Worm (Caenorhabditis elegans) whole organism, L4 larva: Measurements from ENCODE around the gene wrt-4.

Experiments
- D1046.2 ChIP-seq: fragments of 200-800 bp; sonication (Bioruptor generic); IDR thresholded peaks from 2 replicates; pipeline ENCODE4 v1.3.6; 2022; ENCODE audit warnings: missing genetic modification characterization, missing compliant biosample characterization
- F26F4.8 ChIP-seq: fragments of 200-800 bp; sonication (Bioruptor generic); conservative IDR thresholded peaks from 2 replicates; pipeline ENCODE4 v1.3.6; 2022; ENCODE audit warnings: missing genetic modification characterization, missing compliant biosample characterization
- F49E8.2 ChIP-seq: sonication (generic microtip); optimal IDR thresholded peaks from 2 replicates; lab custom pipeline; 2016; ENCODE audit warnings: missing compliant biosample characterization, mild to moderate bottlenecking, missing genetic modification characterization, borderline replicate concordance
- R02D3.7 ChIP-seq: fragments of 150-350 bp; sonication (generic microtip); optimal IDR thresholded peaks from 3 replicates; lab custom pipeline; 2014; ENCODE audit warnings: missing biosample characterization, missing genetic modification characterization
- ZK337.2 ChIP-seq: fragments of 200-800 bp; sonication (Bioruptor generic); IDR thresholded peaks from 2 replicates; pipeline ENCODE4 v1.3.6; 2022; ENCODE audit warnings: missing genetic modification reagents, missing genetic modification characterization, missing compliant biosample characterization
- ZK546.5 ChIP-seq, 2 experiments: sonication (generic microtip); optimal IDR thresholded peaks; 2 replicates each; lab custom pipeline; 2017; ENCODE audit warnings: missing biosample characterization in 2 of 2, missing genetic modification characterization in 2 of 2
- attf-4 ChIP-seq: sonication (generic microtip); optimal IDR thresholded peaks from 3 replicates; lab custom pipeline; 2017; ENCODE audit warnings: missing biosample characterization, missing genetic modification characterization
- ceh-20 ChIP-seq: fragments of 200-800 bp; sonication (Bioruptor generic); IDR thresholded peaks from 2 replicates; pipeline ENCODE4 v1.3.6; 2022; ENCODE audit warnings: missing genetic modification reagents, missing genetic modification characterization, missing compliant biosample characterization
- ceh-62 ChIP-seq: sonication (generic microtip); optimal IDR thresholded peaks from 2 replicates; lab custom pipeline; 2017; ENCODE audit warnings: missing biosample characterization, missing genetic modification characterization
- cey-2 ChIP-seq: sonication (generic microtip); optimal IDR thresholded peaks from 3 replicates; lab custom pipeline; 2017; ENCODE audit warnings: missing genetic modification characterization, mild to moderate bottlenecking, missing compliant biosample characterization, antibody characterized with exemption, borderline replicate concordance; ENCODE audit not compliant: insufficient read depth
- ctbp-1 ChIP-seq: fragments of 200-800 bp; sonication (Bioruptor generic); IDR thresholded peaks from 2 replicates; pipeline ENCODE4 v1.3.6; 2022; ENCODE audit warnings: missing genetic modification reagents, missing genetic modification characterization, missing compliant biosample characterization
- daf-12 ChIP-seq: fragments of 150-350 bp; optimal IDR thresholded peaks from 2 replicates; lab custom pipeline; 2014; ENCODE audit warnings: missing biosample characterization, missing genetic modification reagents, missing genetic modification characterization
- dmd-6 ChIP-seq: fragments of 200-800 bp; sonication (Bioruptor generic); IDR thresholded peaks from 2 replicates; pipeline ENCODE4 v1.3.6; 2022; ENCODE audit warnings: missing genetic modification reagents, missing genetic modification characterization, missing compliant biosample characterization
- dmd-8 ChIP-seq: fragments of 200-800 bp; sonication (Bioruptor generic); IDR thresholded peaks from 2 replicates; pipeline ENCODE4 v1.3.6; 2022; ENCODE audit warnings: missing genetic modification characterization, missing compliant biosample characterization
- dpl-1 ChIP-seq: fragments of 150-350 bp; optimal IDR thresholded peaks from 2 replicates; lab custom pipeline; 2014; ENCODE audit warnings: missing biosample characterization, missing genetic modification reagents, missing genetic modification characterization
- duxl-1 ChIP-seq: sonication (generic microtip); optimal IDR thresholded peaks from 2 replicates; lab custom pipeline; 2016; ENCODE audit warnings: mild to moderate bottlenecking, missing genetic modification characterization, moderate library complexity, missing compliant biosample characterization; ENCODE audit not compliant: poor library complexity
- dve-1 ChIP-seq: sonication (generic microtip); optimal IDR thresholded peaks from 2 replicates; lab custom pipeline; 2017; ENCODE audit warnings: antibody characterized with exemption, mild to moderate bottlenecking, missing genetic modification characterization, missing compliant biosample characterization; ENCODE audit not compliant: insufficient read depth
- egl-27 ChIP-seq: sonication (generic microtip); optimal IDR thresholded peaks from 3 replicates; lab custom pipeline; 2017; ENCODE audit warnings: missing biosample characterization, missing genetic modification reagents, missing genetic modification characterization
- gei-8 ChIP-seq: fragments of 200-800 bp; sonication (Bioruptor generic); optimal IDR thresholded peaks from 2 replicates; lab custom pipeline; 2018; ENCODE audit warnings: mild to moderate bottlenecking, missing genetic modification characterization, missing compliant biosample characterization
- hif-1 ChIP-seq, 2 experiments: sonication (generic microtip); optimal IDR thresholded peaks; 2 replicates each; lab custom pipeline; 2016 to 2017; ENCODE audit warnings: missing compliant biosample characterization in 2 of 2, missing genetic modification characterization in 2 of 2, missing genetic modification reagents in 2 of 2, missing genotype in 2 of 2, mild to moderate bottlenecking in 1 of 2
- hmg-1.1 ChIP-seq: fragments of 200-800 bp; sonication (Bioruptor generic); IDR thresholded peaks from 2 replicates; pipeline ENCODE4 v1.3.6; 2022; ENCODE audit warnings: missing genetic modification reagents, missing genetic modification characterization, missing compliant biosample characterization
- jun-1 ChIP-seq: fragments of 150-350 bp; optimal IDR thresholded peaks from 2 replicates; lab custom pipeline; 2014; ENCODE audit warnings: missing biosample characterization, missing genetic modification reagents, missing genetic modification characterization
- lim-7 ChIP-seq: fragments of 200-800 bp; sonication (Bioruptor generic); IDR thresholded peaks from 2 replicates; pipeline ENCODE4 v1.3.6; 2022; ENCODE audit warnings: missing genetic modification characterization, missing compliant biosample characterization
- lin-29 ChIP-seq: fragments of 200-800 bp; sonication (Bioruptor generic); IDR thresholded peaks from 2 replicates; pipeline ENCODE4 v1.3.6; 2022; ENCODE audit warnings: missing genetic modification reagents, missing genetic modification characterization, missing compliant biosample characterization
- lin-38 ChIP-seq: fragments of 200-800 bp; sonication (Bioruptor generic); IDR thresholded peaks from 2 replicates; pipeline ENCODE4 v1.3.6; 2022; ENCODE audit warnings: missing genetic modification reagents, missing genetic modification characterization, missing compliant biosample characterization
- lin-39 ChIP-seq: fragments of 150-350 bp; optimal IDR thresholded peaks from 2 replicates; lab custom pipeline; 2014; ENCODE audit warnings: missing biosample characterization, missing genetic modification reagents, missing genetic modification characterization
- lsy-2 ChIP-seq, 2 experiments: fragments of 150-350 bp in 1 of 2; sonication (generic microtip) in 1 of 2; optimal IDR thresholded peaks; 2 replicates each; lab custom pipeline; 2014 to 2017; ENCODE audit warnings: missing biosample characterization in 2 of 2, missing genetic modification characterization in 2 of 2
- madf-5 ChIP-seq, 2 experiments: fragments of 200-800 bp; sonication (Bioruptor generic); IDR thresholded peaks; 2 replicates each; pipeline ENCODE4 v1.3.6; 2022; ENCODE audit warnings: missing compliant biosample characterization in 2 of 2, missing genetic modification characterization in 2 of 2
- mes-2 ChIP-seq: sonication (generic microtip); optimal IDR thresholded peaks from 2 replicates; lab custom pipeline; 2016; ENCODE audit warnings: missing genotype, mild to moderate bottlenecking, missing genetic modification characterization, missing compliant biosample characterization; ENCODE audit not compliant: poor library complexity, severe bottlenecking
- mxl-3 ChIP-seq: fragments of 200-800 bp; sonication (Bioruptor generic); optimal IDR thresholded peaks from 2 replicates; lab custom pipeline; 2018; ENCODE audit warnings: mild to moderate bottlenecking, missing genetic modification characterization, missing compliant biosample characterization
- nhr-102 ChIP-seq: sonication (generic microtip); optimal IDR thresholded peaks from 2 replicates; lab custom pipeline; 2016; ENCODE audit warnings: mild to moderate bottlenecking, missing genetic modification characterization, moderate library complexity, missing compliant biosample characterization
- nhr-11 ChIP-seq: fragments of 150-350 bp; optimal IDR thresholded peaks from 2 replicates; lab custom pipeline; 2014; ENCODE audit warnings: missing biosample characterization, missing genetic modification characterization
- nhr-237 ChIP-seq: sonication (generic microtip); optimal IDR thresholded peaks from 2 replicates; lab custom pipeline; 2017; ENCODE audit warnings: missing biosample characterization, missing genetic modification characterization
- nhr-28 ChIP-seq: fragments of 150-350 bp; optimal IDR thresholded peaks from 2 replicates; lab custom pipeline; 2014; ENCODE audit warnings: missing biosample characterization, missing genetic modification characterization
- nhr-41 ChIP-seq: fragments of 200-800 bp; sonication (Bioruptor generic); IDR thresholded peaks from 2 replicates; pipeline ENCODE4 v1.3.6; 2022; ENCODE audit warnings: missing genetic modification reagents, missing genetic modification characterization, missing compliant biosample characterization
- nhr-76 ChIP-seq: fragments of 150-350 bp; optimal IDR thresholded peaks from 2 replicates; lab custom pipeline; 2014; ENCODE audit warnings: missing biosample characterization, missing genetic modification characterization
- pha-4 ChIP-seq, 2 experiments: fragments of 150-350 bp in 1 of 2; fragments of 200-800 bp in 1 of 2; sonication (Bioruptor generic) in 1 of 2; IDR thresholded peaks in 1 of 2; optimal IDR thresholded peaks in 1 of 2; 2 replicates each; pipeline versions ENCODE4 v1.3.6 to Lab custom; 2014 to 2022; ENCODE audit warnings: missing genetic modification characterization in 2 of 2, missing genetic modification reagents in 2 of 2, missing biosample characterization in 1 of 2, missing compliant biosample characterization in 1 of 2
- snpc-4 ChIP-seq: fragments of 150-350 bp; optimal IDR thresholded peaks from 2 replicates; lab custom pipeline; 2014; ENCODE audit warnings: missing biosample characterization, missing genetic modification characterization
- spr-1 ChIP-seq: sonication (generic microtip); optimal IDR thresholded peaks from 2 replicates; lab custom pipeline; 2016; ENCODE audit warnings: mild to moderate bottlenecking, missing genetic modification characterization, missing compliant biosample characterization
- spr-3 ChIP-seq: fragments of 200-800 bp; sonication (Bioruptor generic); optimal IDR thresholded peaks from 2 replicates; lab custom pipeline; 2018; ENCODE audit warnings: mild to moderate bottlenecking, missing genetic modification characterization, missing compliant biosample characterization
- tra-1 ChIP-seq: fragments of 200-800 bp; sonication (Bioruptor generic); IDR thresholded peaks from 2 replicates; pipeline ENCODE4 v1.3.6; 2022; ENCODE audit warnings: missing genetic modification reagents, missing genetic modification characterization, missing compliant biosample characterization
- unc-130 ChIP-seq: sonication (generic microtip); optimal IDR thresholded peaks from 2 replicates; lab custom pipeline; 2016; ENCODE audit warnings: missing genetic modification reagents, missing genetic modification characterization, missing compliant biosample characterization
- unc-39 ChIP-seq: sonication (generic microtip); optimal IDR thresholded peaks from 2 replicates; lab custom pipeline; 2017; ENCODE audit warnings: missing biosample characterization, missing genetic modification characterization
- unc-62 ChIP-seq, 3 experiments: fragments of 150-350 bp in 1 of 3; sonication (generic microtip); optimal IDR thresholded peaks in 2 of 3; peaks in 1 of 3; 1 replicate in 1 of 3; 2 replicates in 2 of 3; lab custom pipeline; 2014 to 2017; ENCODE audit warnings: missing biosample characterization in 3 of 3, missing genetic modification characterization in 3 of 3, missing genetic modification reagents in 3 of 3, missing genotype in 1 of 3
- zag-1 ChIP-seq: fragments of 150-350 bp; optimal IDR thresholded peaks from 2 replicates; lab custom pipeline; 2014; ENCODE audit warnings: missing biosample characterization, missing genetic modification characterization
- zfp-2 ChIP-seq: sonication (generic microtip); optimal IDR thresholded peaks from 2 replicates; lab custom pipeline; 2016; ENCODE audit warnings: mild to moderate bottlenecking, missing genetic modification characterization, missing compliant biosample characterization
- zfp-3 ChIP-seq: fragments of 200-800 bp; sonication (Bioruptor generic); conservative IDR thresholded peaks from 2 replicates; pipeline ENCODE4 v1.3.6; 2022; ENCODE audit warnings: missing genetic modification reagents, missing genetic modification characterization, missing compliant biosample characterization
- zip-11 ChIP-seq: fragments of 200-800 bp; sonication (Bioruptor generic); IDR thresholded peaks from 2 replicates; pipeline ENCODE4 v1.3.6; 2022; ENCODE audit warnings: missing genetic modification characterization, missing compliant biosample characterization
- ztf-7 ChIP-seq: fragments of 150-350 bp; optimal IDR thresholded peaks from 2 replicates; lab custom pipeline; 2014; ENCODE audit warnings: missing biosample characterization, missing genetic modification characterization

Gene wrt-4

ce11 chrX:15707366-15707892 is 49.6 kb downstream of the wrt-4 start (continued):
- TF ChIP-seq mxl-3 (GFP tag; lab: Kevin White, UChicago) (peak; percentile 77), duxl-1 (tag; lab: Kevin White, UChicago) (no peak), zip-11 (GFP tag; lab: Robert Waterston, UW) (no peak), snpc-4 (tag; lab: Kevin White, UChicago) (no peak), unc-62 (GFP tag; optimal IDR thresholded peaks at IDR 0.05 in 1 of 2; lab: Kevin White, UChicago) (peak in 1 of 2 experiments; percentile 98), unc-62 (tag; optimal IDR thresholded peaks at IDR 0.05; lab: Kevin White, UChicago) (no peak), mes-2 (tag; lab: Kevin White, UChicago) (peak; percentile 55), F26F4.8 (no peak), lsy-2 (tag; optimal IDR thresholded peaks at IDR 0.05; lab: Kevin White, UChicago) (peak; percentile 73 to 85), ceh-20 (GFP tag; lab: Robert Waterston, UW) (peak; percentile 82), ZK546.5 (tag; optimal IDR thresholded peaks at IDR 0.05; lab: Kevin White, UChicago) (no peak), hif-1 (tag; optimal IDR thresholded peaks at IDR 0.05; lab: Kevin White, UChicago) (peak in 1 of 2 experiments; percentile 77), nhr-28 (tag; lab: Kevin White, UChicago) (peak; percentile 51), nhr-102 (tag; lab: Kevin White, UChicago) (peak; percentile 5), ztf-7 (tag; lab: Kevin White, UChicago) (peak; percentile 10), lin-39 (tag; lab: Kevin White, UChicago) (no peak), zfp-2 (tag; lab: Kevin White, UChicago) (no peak), zfp-3 (GFP tag; lab: Robert Waterston, UW) (no peak), nhr-11 (tag; lab: Kevin White, UChicago) (peak; percentile 76), gei-8 (GFP tag; lab: Kevin White, UChicago) (peak; percentile 54), zag-1 (tag; lab: Kevin White, UChicago) (no peak), unc-39 (tag; lab: Kevin White, UChicago) (no peak), nhr-41 (no peak), tra-1 (GFP tag; lab: Robert Waterston, UW) (peak; percentile 84), nhr-76 (tag; lab: Kevin White, UChicago) (peak; percentile 36), egl-27 (tag; lab: Kevin White, UChicago) (no peak), spr-1 (tag; lab: Kevin White, UChicago) (no peak), jun-1 (tag; lab: Kevin White, UChicago) (peak; percentile 63), lin-29 (GFP tag; lab: Robert Waterston, UW) (no peak), pha-4 (GFP tag; IDR thresholded peaks at IDR 0.05; lab: Robert Waterston, UW) (peak; percentile 83), pha-4 (tag; optimal IDR thresholded peaks at IDR 0.05; lab: Kevin White, UChicago) (peak; percentile 3), D1046.2 (GFP tag; lab: Robert Waterston, UW) (no peak), madf-5 (GFP tag; IDR thresholded peaks at IDR 0.05; lab: Robert Waterston, UW) (no peak), attf-4 (no peak), lin-38 (GFP tag; lab: Robert Waterston, UW) (peak; percentile 34), ZK337.2 (GFP tag; lab: Robert Waterston, UW) (no peak), unc-130 (no peak), daf-12 (no peak), hmg-1.1 (GFP tag; lab: Robert Waterston, UW) (peak; percentile 87), dmd-8 (GFP tag; lab: Robert Waterston, UW) (no peak), cey-2 (tag; lab: Kevin White, UChicago) (no peak), dpl-1 (GFP tag; lab: Kevin White, UChicago) (no peak), lim-7 (GFP tag; lab: Robert Waterston, UW) (no peak), ctbp-1 (GFP tag; lab: Robert Waterston, UW) (peak; percentile 92), spr-3 (GFP tag; lab: Kevin White, UChicago) (no peak), R02D3.7 (no peak), dmd-6 (GFP tag; lab: Robert Waterston, UW) (peak; percentile 95), nhr-237 (tag; lab: Kevin White, UChicago) (no peak), F49E8.2 (tag; lab: Kevin White, UChicago) (no peak), dve-1 (tag; lab: Kevin White, UChicago) (peak; percentile 72), ceh-62 (tag; lab: Kevin White, UChicago) (no peak)
